Worm (Caenorhabditis elegans): Measurements from ENCODE around the gene sulp-8.

The sulp-8 gene

DNA sequence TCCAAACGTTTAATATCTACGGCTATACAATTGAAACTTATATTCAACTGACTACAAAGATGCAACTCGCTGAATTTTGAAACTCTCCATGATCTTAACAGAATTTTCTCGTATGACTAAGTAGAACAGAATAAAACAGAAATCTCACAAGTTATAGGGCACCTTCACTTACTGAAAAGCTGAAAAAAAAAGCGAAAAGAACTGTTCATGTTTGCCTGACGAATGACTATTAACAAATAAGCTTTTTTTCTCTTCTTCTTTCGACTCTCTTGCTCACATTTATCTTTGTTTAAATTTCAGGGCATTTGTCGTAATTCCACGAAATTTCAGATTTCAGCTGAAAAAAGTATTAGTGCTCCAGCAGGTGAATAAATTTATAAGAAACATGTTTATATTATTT is 29.3 kb upstream of the sulp-8 start, which contains the start of gene xbx-6:
Gene xbx-6, plus strand, starts transcription at position 301 of the 400 bp plus-strand sequence.
- TF ChIP-seq elt-4 (tag; optimal IDR thresholded peaks at IDR 0.05) (no peak), hlh-6 (tag; optimal IDR thresholded peaks at IDR 0.05) (no peak), ceh-6 (GFP tag; optimal IDR thresholded peaks at IDR 0.05) (no peak), nfya-1 (tag; optimal IDR thresholded peaks at IDR 0.05) (no peak), eyg-1 (tag; optimal IDR thresholded peaks at IDR 0.05) (no peak), hlh-8 (tag; optimal IDR thresholded peaks at IDR 0.05) (no peak), ets-4 (tag; optimal IDR thresholded peaks at IDR 0.05) (no peak), ceh-34 (tag; optimal IDR thresholded peaks at IDR 0.05) (no peak), ceh-22 (tag; optimal IDR thresholded peaks at IDR 0.05) (no peak), fkh-10 (GFP tag; optimal IDR thresholded peaks at IDR 0.05) (no peak), ceh-31 (tag; optimal IDR thresholded peaks at IDR 0.05) (no peak), ceh-18 (tag; optimal IDR thresholded peaks at IDR 0.05) (no peak), mec-3 (tag; optimal IDR thresholded peaks at IDR 0.05; ENCODE audit: borderline replicate concordance) (no peak), nhr-11 (tag; optimal IDR thresholded peaks at IDR 0.05) (no peak), unc-3 (GFP tag; conservative IDR thresholded peaks at IDR 0.05) (no peak), unc-3 (tag; optimal IDR thresholded peaks at IDR 0.05) (no peak), npax-4 (tag; optimal IDR thresholded peaks at IDR 0.05) (no peak)

DNA sequence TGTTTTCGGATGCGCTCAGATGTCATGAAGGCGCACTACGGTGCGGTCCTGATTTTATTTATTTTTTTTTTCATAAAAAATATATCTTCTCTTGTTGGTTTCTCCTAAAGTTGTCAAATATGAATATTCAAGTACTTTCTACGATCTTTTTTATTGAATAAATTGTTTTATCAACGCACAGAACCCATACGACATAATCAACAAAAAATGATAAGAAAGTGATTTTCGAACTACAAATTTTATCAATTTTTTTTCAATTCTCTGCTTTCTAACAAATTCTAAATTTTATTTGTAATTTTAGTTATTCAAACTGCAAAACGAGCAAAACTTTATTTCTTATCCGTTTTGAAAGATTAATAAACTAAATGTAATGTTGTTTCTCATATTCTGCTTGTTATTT is 28.4 kb upstream of the sulp-8 start:
- TF ChIP-seq ceh-48 (tag; optimal IDR thresholded peaks at IDR 0.05) (no peak), fax-1 (tag; optimal IDR thresholded peaks at IDR 0.05) (no peak), T23F11.4 (GFP tag; optimal IDR thresholded peaks at IDR 0.05) (no peak), elt-2 (tag; optimal IDR thresholded peaks at IDR 0.05) (peak; percentile 35), fkh-10 (GFP tag; optimal IDR thresholded peaks at IDR 0.05) (no peak), ceh-14 (tag; optimal IDR thresholded peaks at IDR 0.05) (no peak)

DNA sequence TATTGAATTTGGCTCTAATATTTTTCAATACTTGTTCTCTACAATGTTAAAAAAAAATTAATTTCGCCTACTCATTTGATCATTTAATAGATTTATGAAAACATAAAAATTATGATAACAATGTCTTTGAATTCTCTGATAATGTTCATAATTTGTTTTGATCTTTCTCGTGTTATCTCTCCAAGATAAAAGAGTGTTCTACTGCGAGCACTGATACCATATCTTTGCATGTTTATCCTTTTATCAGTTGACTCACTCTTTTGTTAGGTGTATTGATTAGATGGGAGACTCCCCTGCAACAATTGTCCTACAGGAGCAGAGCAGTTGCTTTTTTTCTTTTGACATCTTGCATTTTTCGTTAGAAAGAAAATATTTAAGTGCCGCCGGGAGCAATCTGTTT is 25.7 kb upstream of the sulp-8 start:
- TF ChIP-seq elt-2 (tag; optimal IDR thresholded peaks at IDR 0.05) (peak; percentile 99), Y22D7AL.16 (tag; optimal IDR thresholded peaks at IDR 0.05) (no peak)

DNA sequence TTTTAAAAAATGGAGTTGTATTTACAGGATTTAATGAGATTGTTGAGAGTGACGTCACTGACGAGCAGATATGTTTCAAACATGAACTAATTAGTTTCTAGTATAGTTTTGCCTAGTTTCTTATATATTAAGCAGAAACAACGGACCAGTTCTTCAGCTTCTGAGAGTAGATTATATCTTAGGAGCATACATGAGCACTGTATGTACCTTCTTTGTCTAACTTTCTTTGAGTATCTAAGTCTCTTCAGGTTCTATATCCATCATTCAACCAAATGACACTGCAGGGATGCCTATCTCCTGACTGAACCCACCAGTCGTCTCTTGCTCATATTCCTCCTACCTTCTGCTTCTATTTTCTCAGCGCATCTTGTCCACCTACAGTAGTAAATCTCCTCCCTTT is 23.2 kb upstream of the sulp-8 start, which contains the start of gene her-1:
Gene her-1, plus strand, starts transcription at position 301 of the 400 bp plus-strand sequence.
- no peak for TF ChIP-seq elt-2 (tag; optimal IDR thresholded peaks at IDR 0.05)
- TF ChIP-seq ets-4 (tag; optimal IDR thresholded peaks at IDR 0.05) = no peak
- no peak for TF ChIP-seq K09A11.1 (tag; optimal IDR thresholded peaks at IDR 0.05; ENCODE audit: insufficient read depth)
- no peak for TF ChIP-seq sox-4 (tag; optimal IDR thresholded peaks at IDR 0.05)
- no peak for TF ChIP-seq pag-3 (tag; optimal IDR thresholded peaks at IDR 0.05; ENCODE audit: borderline replicate concordance)
- no peak for TF ChIP-seq zip-5 (tag; optimal IDR thresholded peaks at IDR 0.05)
- no peak for TF ChIP-seq lin-11 (tag; optimal IDR thresholded peaks at IDR 0.05)
- no peak for TF ChIP-seq fax-1 (tag; optimal IDR thresholded peaks at IDR 0.05)
- TF ChIP-seq hlh-15 (tag; optimal IDR thresholded peaks at IDR 0.05) = no peak
- no peak for TF ChIP-seq ceh-14 (tag; optimal IDR thresholded peaks at IDR 0.05)
- TF ChIP-seq ztf-16 (tag; optimal IDR thresholded peaks at IDR 0.05) = no peak
- no peak for TF ChIP-seq unc-86 (tag; optimal IDR thresholded peaks at IDR 0.05)
- TF ChIP-seq pros-1 (tag; optimal IDR thresholded peaks at IDR 0.05) = no peak
- TF ChIP-seq pqm-1 (tag; optimal IDR thresholded peaks at IDR 0.05) = no peak
- TF ChIP-seq ceh-34 (tag; optimal IDR thresholded peaks at IDR 0.05) = no peak

DNA sequence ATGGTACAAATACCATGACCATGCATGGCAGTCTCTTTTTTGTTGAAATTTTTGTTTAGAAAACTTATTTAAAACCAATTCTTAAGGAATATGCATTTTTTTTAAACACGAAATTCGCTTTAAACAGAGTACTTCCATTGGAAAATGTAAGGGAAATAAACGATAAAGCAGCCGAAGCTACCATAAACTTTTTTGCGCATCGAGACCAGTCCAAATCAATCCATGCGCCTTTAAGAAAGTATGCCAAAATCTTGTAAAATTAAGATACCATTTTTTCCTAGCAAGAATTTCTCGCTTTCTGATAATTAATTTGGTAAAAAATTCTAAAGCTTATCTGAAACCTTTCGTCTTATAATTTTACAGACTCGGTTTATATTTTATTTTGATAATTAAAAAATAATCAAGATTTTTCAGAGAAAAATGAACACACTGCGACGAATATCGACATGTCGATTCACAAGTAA is 19.2 kb upstream of the sulp-8 start, which contains the start of gene ZK287.7:
Gene ZK287.7, plus strand, starts transcription at position 414 of the 464 bp plus-strand sequence.
- TF ChIP-seq hlh-6 (tag; optimal IDR thresholded peaks at IDR 0.05) = no peak
- TF ChIP-seq ceh-18 (tag; optimal IDR thresholded peaks at IDR 0.05) = no peak
- no peak for TF ChIP-seq K09A11.1 (tag; optimal IDR thresholded peaks at IDR 0.05; ENCODE audit: insufficient read depth)
- TF ChIP-seq ceh-9 (tag; optimal IDR thresholded peaks at IDR 0.05) = no peak
